Worm (Caenorhabditis elegans) whole organism, L3 larva: Measurements from ENCODE around the gene H37A05.4.
A peak's percentile ranks its signal among the peaks of the same experiment; 100 is the strongest.

Experiments
- ama-1 ChIP-seq: fragments of 150-350 bp; optimal IDR thresholded peaks from 2 replicates; lab custom pipeline; 2018
- ceh-28 ChIP-seq: fragments of 150-350 bp; optimal IDR thresholded peaks from 2 replicates; lab custom pipeline; 2014; ENCODE audit warnings: missing biosample characterization, missing genetic modification reagents, missing genetic modification characterization
- ceh-82 ChIP-seq: fragments of 150-350 bp; optimal IDR thresholded peaks from 2 replicates; lab custom pipeline; 2014; ENCODE audit warnings: missing biosample characterization, missing genetic modification characterization
- ceh-9 ChIP-seq: sonication (generic microtip); optimal IDR thresholded peaks from 2 replicates; lab custom pipeline; 2018; ENCODE audit warnings: missing biosample characterization, missing genetic modification characterization
- egl-27 ChIP-seq: sonication (generic microtip); optimal IDR thresholded peaks from 4 replicates; lab custom pipeline; 2017; ENCODE audit warnings: missing biosample characterization, missing genetic modification reagents, missing genetic modification characterization
- egl-5 ChIP-seq: fragments of 150-350 bp; optimal IDR thresholded peaks from 2 replicates; lab custom pipeline; 2017; ENCODE audit warnings: missing biosample characterization, missing genetic modification reagents, missing genetic modification characterization, inconsistent platforms
- elt-1 ChIP-seq: fragments of 150-350 bp; optimal IDR thresholded peaks from 2 replicates; lab custom pipeline; 2014; ENCODE audit warnings: missing biosample characterization, missing genetic modification characterization
- elt-2 ChIP-seq: sonication (generic microtip); optimal IDR thresholded peaks from 2 replicates; lab custom pipeline; 2016; ENCODE audit warnings: missing genetic modification reagents, mild to moderate bottlenecking, missing genetic modification characterization, missing compliant biosample characterization
- elt-3 ChIP-seq, 3 experiments: fragments of 150-350 bp in 1 of 3; sonication (generic microtip) in 2 of 3; optimal IDR thresholded peaks; 2 replicates in 2 of 3; 4 replicates in 1 of 3; lab custom pipeline; 2014 to 2017; ENCODE audit warnings: missing biosample characterization in 3 of 3, missing genetic modification characterization in 3 of 3
- eor-1 ChIP-seq, 2 experiments: fragments of 150-350 bp; optimal IDR thresholded peaks; 2 replicates each; lab custom pipeline; 2014 to 2018; ENCODE audit warnings: missing biosample characterization in 2 of 2, missing genetic modification characterization in 2 of 2
- fkh-2 ChIP-seq: fragments of 150-350 bp; optimal IDR thresholded peaks from 2 replicates; lab custom pipeline; 2014; ENCODE audit warnings: missing biosample characterization, missing genetic modification reagents, missing genetic modification characterization
- fos-1 ChIP-seq: fragments of 150-350 bp; optimal IDR thresholded peaks from 2 replicates; lab custom pipeline; 2014; ENCODE audit warnings: missing biosample characterization, missing genetic modification characterization
- hmg-11 ChIP-seq: sonication (generic microtip); optimal IDR thresholded peaks from 2 replicates; lab custom pipeline; 2016; ENCODE audit warnings: missing genetic modification characterization, missing compliant biosample characterization
- lsy-12 ChIP-seq: sonication (generic microtip); optimal IDR thresholded peaks from 2 replicates; lab custom pipeline; 2016; ENCODE audit warnings: mild to moderate bottlenecking, missing genetic modification characterization, missing compliant biosample characterization
- nfya-1 ChIP-seq: sonication (generic microtip); optimal IDR thresholded peaks from 2 replicates; lab custom pipeline; 2017; ENCODE audit warnings: missing genetic modification characterization, mild to moderate bottlenecking, missing compliant biosample characterization, antibody characterized with exemption, moderate library complexity; ENCODE audit not compliant: insufficient read depth
- nhr-11 ChIP-seq: fragments of 150-350 bp; optimal IDR thresholded peaks from 2 replicates; lab custom pipeline; 2014; ENCODE audit warnings: missing biosample characterization, missing genetic modification characterization
- nhr-23 ChIP-seq: fragments of 150-350 bp; optimal IDR thresholded peaks from 2 replicates; lab custom pipeline; 2014; ENCODE audit warnings: missing biosample characterization, missing genetic modification reagents, missing genetic modification characterization
- nhr-237 ChIP-seq: fragments of 150-350 bp; optimal IDR thresholded peaks from 2 replicates; lab custom pipeline; 2014; ENCODE audit warnings: missing biosample characterization, missing genetic modification characterization
- nhr-25 ChIP-seq: sonication (generic microtip); optimal IDR thresholded peaks from 2 replicates; lab custom pipeline; 2017; ENCODE audit warnings: missing biosample characterization, missing genetic modification characterization
- nhr-43 ChIP-seq: sonication (generic microtip); optimal IDR thresholded peaks from 2 replicates; lab custom pipeline; 2016; ENCODE audit warnings: mild to moderate bottlenecking, missing genetic modification characterization, missing compliant biosample characterization; ENCODE audit not compliant: poor library complexity, severe bottlenecking
- nhr-67 ChIP-seq: fragments of 150-350 bp; optimal IDR thresholded peaks from 2 replicates; lab custom pipeline; 2014; ENCODE audit warnings: missing biosample characterization, missing genetic modification characterization
- nhr-77 ChIP-seq: fragments of 150-350 bp; optimal IDR thresholded peaks from 2 replicates; lab custom pipeline; 2014; ENCODE audit warnings: missing biosample characterization, missing genetic modification characterization
- pha-4 ChIP-seq: fragments of 150-350 bp; optimal IDR thresholded peaks from 2 replicates; lab custom pipeline; 2014; ENCODE audit warnings: missing biosample characterization, missing genetic modification reagents, missing genetic modification characterization
- pqm-1 ChIP-seq: fragments of 150-350 bp; optimal IDR thresholded peaks from 2 replicates; lab custom pipeline; 2017; ENCODE audit warnings: missing biosample characterization, missing genetic modification characterization, inconsistent platforms
- sea-2 ChIP-seq: fragments of 150-350 bp; sonication (generic microtip); optimal IDR thresholded peaks from 4 replicates; lab custom pipeline; 2014; ENCODE audit warnings: missing biosample characterization, missing genetic modification reagents, missing genetic modification characterization
- snpc-4 ChIP-seq: fragments of 150-350 bp; optimal IDR thresholded peaks from 2 replicates; lab custom pipeline; 2014; ENCODE audit warnings: missing biosample characterization, missing genetic modification characterization
- ztf-11 ChIP-seq: fragments of 150-350 bp; optimal IDR thresholded peaks from 2 replicates; lab custom pipeline; 2014; ENCODE audit warnings: missing biosample characterization, missing genetic modification characterization

Gene H37A05.4

DNA sequence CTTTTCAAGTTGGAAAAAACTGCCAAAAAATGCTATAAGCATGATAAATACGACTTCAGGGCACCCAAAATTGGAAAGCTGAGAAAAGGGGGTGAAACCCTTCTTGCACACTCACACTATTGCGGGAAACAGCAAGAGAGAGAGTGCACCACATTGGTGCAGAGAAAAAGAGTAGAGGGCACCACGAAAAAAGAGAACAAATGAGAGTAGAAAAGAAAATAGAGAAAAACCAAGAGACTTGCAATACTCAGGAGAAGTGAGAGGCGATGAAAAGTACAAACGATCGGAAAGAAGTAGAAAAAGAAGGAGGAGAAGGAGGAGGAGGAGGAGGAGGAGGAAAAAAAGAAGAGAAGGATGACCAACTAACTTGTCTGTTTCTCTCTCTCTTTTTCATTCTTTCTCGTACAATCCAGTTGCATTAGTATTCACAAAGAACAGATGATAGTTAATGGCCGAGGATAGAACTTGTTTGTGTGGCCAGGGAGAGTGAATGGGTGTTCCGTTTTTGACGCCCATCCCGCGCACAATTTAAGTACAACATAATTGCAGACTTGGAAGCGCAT, 5.7 kb upstream of the H37A05.4 start (continued):
- peak; percentile 70 for TF ChIP-seq egl-5
- no peak for TF ChIP-seq nhr-77 (tag; lab: Kevin White, UChicago)
- TF ChIP-seq lsy-12: peak; percentile 52
- TF ChIP-seq nhr-67: no peak

DNA sequence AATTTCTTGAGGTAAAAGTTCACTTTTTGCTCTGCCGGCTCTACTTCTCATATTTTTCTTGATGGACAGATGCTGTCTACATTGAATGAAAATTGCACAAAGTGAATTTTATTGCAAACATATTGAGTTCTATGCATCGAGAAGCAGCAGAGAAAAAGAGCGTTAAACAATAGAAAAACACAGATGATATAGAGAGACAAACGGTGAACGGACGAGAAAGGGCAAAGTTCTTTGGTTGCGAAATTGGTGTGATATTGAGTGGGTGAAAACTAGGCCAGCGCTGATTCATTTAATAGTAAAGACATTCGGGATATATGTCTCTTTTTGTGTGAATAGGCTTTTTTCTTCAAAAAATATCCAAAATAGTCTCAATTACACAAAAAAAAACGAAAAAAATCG, 4.8 kb upstream of the H37A05.4 start:
- TF ChIP-seq snpc-4 (tag; lab: Kevin White, UChicago) (no peak), ceh-82 (tag; lab: Kevin White, UChicago) (no peak), pha-4 (tag; lab: Kevin White, UChicago) (peak; percentile 1), ama-1 (lab: Kevin White, UChicago) (peak; percentile 70), nhr-43 (tag; lab: Kevin White, UChicago) (peak; percentile 34), nfya-1 (tag; lab: Kevin White, UChicago) (no peak)

DNA sequence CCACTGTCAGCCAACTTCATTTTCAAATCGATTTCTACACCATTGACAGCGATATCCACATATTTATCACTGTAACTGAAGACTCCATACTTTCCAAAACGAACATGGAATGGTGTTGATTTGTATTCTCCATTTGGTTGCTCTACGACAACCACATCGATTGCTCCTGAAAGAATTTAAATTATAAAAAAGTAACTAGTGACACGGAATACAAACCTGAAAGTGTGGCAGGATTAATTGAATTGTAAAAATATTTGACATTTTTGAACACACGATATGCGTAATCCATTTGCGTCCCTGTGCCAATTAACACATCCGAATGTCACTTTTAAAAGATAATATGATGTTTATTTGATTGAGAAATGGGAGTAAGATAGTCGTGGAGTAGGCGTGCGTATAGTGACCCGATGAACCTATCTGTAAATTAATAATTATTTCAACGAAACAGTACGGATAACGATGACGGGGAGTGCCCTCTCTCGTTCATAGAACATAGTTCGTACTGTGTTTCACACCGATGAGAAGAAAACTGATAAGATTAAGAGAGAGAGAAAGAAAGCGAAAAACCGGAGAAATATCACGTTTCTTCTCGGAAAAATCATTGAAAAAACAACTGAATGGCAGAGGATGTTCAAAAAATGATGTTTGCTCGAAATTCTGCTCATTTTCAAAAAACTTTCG, 4.3 kb upstream of the H37A05.4 start, which contains the start of gene lpin-1:
TSS of gene lpin-1 (minus strand) at position 417 of the 681 bp plus-strand sequence.
- TF ChIP-seq nhr-43 (tag; lab: Kevin White, UChicago) (peak; percentile 0), nhr-23 (tag; lab: Kevin White, UChicago) (peak; percentile 32), nhr-25 (tag; lab: Kevin White, UChicago) (peak; percentile 19), elt-3 (tag; optimal IDR thresholded peaks at IDR 0.05; lab: Kevin White, UChicago) (no peak), nfya-1 (tag; lab: Kevin White, UChicago) (no peak), lsy-12 (peak; percentile 11), elt-2 (tag; lab: Kevin White, UChicago) (peak; percentile 72), pqm-1 (peak; percentile 79)

DNA sequence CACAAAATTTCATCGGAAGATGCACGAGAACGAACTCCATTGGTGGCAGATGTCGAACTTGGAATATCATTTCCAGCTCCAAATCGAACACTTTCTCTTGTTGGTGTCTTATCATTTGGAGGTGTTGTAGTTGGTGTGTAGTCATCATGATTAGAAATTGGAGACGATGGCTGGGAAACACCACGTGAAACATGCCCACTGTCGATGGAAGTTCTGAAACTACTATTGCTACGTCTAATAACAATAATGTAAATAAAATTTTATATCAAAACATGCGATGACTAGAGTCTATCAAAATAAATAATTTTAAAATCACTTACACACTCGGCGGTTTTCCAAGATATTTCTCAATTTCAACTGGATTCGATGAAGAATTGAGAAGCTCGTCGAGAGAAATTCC, 2.7 kb upstream of the H37A05.4 start:
- TF ChIP-seq elt-2 (tag; lab: Kevin White, UChicago): peak; percentile 4
- no peak for TF ChIP-seq ceh-9 (tag; lab: Kevin White, UChicago)
- TF ChIP-seq fkh-2 (tag; lab: Kevin White, UChicago): no peak
- TF ChIP-seq ztf-11 (tag; lab: Kevin White, UChicago): no peak
- TF ChIP-seq nhr-43 (tag; lab: Kevin White, UChicago): peak; percentile 55

DNA sequence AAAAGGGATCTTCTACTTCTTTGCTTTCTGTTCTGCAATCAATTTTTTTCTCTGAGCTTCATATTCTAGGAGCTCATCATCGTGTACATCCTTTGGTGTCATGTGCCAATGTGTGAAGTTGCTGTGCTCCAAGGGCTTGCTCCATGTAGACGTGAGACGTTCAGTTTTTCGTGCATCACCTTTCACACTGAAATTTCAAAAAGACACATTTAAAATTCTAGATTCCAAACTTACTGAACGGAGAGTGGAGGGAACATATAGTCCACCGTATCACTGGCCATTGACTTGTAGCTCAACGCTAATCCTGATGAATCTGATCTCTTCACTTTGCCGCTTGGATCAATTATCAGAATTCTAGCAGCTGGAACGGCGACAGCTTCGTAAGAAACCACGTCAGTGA, 1.2 kb upstream of the H37A05.4 start:
- no peak for TF ChIP-seq nhr-77 (tag; lab: Kevin White, UChicago)
- no peak for TF ChIP-seq nhr-11 (tag; lab: Kevin White, UChicago)
- no peak for TF ChIP-seq fos-1 (tag; lab: Kevin White, UChicago)
- TF ChIP-seq pqm-1: no peak
- no peak for TF ChIP-seq eor-1 (tag; optimal IDR thresholded peaks at IDR 0.05; lab: Kevin White, UChicago)
- no peak for TF ChIP-seq nhr-43 (tag; lab: Kevin White, UChicago)
- no peak for TF ChIP-seq hmg-11 (tag; lab: Kevin White, UChicago)
- TF ChIP-seq lsy-12: no peak

- TF ChIP-seq nhr-237 (tag; lab: Kevin White, UChicago) (no peak), ceh-28 (tag; lab: Kevin White, UChicago) (no peak)
Observed at ce11 chrV:13647617-13648016, 2.0 kb downstream of the H37A05.4 start.

DNA sequence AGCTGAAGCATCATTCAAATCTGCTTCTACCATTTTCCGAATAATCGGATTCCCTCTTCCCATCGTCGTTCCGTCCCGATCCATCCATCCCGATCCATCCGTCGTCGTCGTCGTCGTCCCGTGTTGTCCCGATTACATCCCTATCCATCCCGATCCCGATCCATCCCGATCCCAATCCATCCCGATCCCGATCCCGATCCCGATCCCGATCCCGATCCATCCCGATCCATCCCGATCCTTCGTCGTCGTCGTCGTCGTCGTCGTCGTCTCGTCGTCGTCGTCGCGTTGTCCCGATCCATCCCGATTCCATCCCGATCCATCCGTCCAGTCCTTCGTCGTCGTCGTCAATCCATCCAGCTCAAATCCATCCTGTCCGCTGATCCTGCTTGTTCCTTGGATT, 2.4 kb downstream of the H37A05.4 start:
- TF ChIP-seq egl-27 (tag; lab: Kevin White, UChicago) (no peak), nhr-23 (tag; lab: Kevin White, UChicago) (no peak), elt-1 (tag; lab: Kevin White, UChicago) (no peak), sea-2 (no peak), elt-3 (tag; optimal IDR thresholded peaks at IDR 0.05; lab: Kevin White, UChicago) (no peak), pqm-1 (no peak)
